Worm (Caenorhabditis elegans): ENCODE results near the gene ZK622.4.
A peak's percentile ranks its signal among the peaks of the same experiment; 100 is the strongest.

Gene ZK622.4

ce11 chrII:5336660-5337494, 44.4 kb downstream of the ZK622.4 start (continued):
- TF ChIP-seq grh-1 (GFP tag; IDR thresholded peaks at IDR 0.05), result no peak
- peak; percentile 72 for TF ChIP-seq rnt-1 (tag; optimal IDR thresholded peaks at IDR 0.05)
- TF ChIP-seq nhr-20 (tag; optimal IDR thresholded peaks at IDR 0.05), result peak; percentile 85
- peak; percentile 25 to 58 (median 53) for TF ChIP-seq dpl-1 (GFP tag; optimal IDR thresholded peaks at IDR 0.05)
- TF ChIP-seq nhr-19 (GFP tag; conservative IDR thresholded peaks at IDR 0.05), result peak; percentile 57
- no peak for TF ChIP-seq unc-98 (GFP tag; IDR thresholded peaks at IDR 0.05)
- no peak for TF ChIP-seq F16B12.6 (tag; optimal IDR thresholded peaks at IDR 0.05)
- no peak for TF ChIP-seq mef-2 (tag; optimal IDR thresholded peaks at IDR 0.05)
- no peak for TF ChIP-seq sup-37 (GFP tag; optimal IDR thresholded peaks at IDR 0.05)
- TF ChIP-seq ztf-4 (tag; optimal IDR thresholded peaks at IDR 0.05), result peak; percentile 48
- TF ChIP-seq lin-13 (GFP tag; optimal IDR thresholded peaks at IDR 0.05), result no peak
- no peak for TF ChIP-seq ztf-11 (tag; optimal IDR thresholded peaks at IDR 0.05)
- TF ChIP-seq zag-1 (tag; optimal IDR thresholded peaks at IDR 0.05), result peak; percentile 9
- TF ChIP-seq snu-23 (GFP tag; optimal IDR thresholded peaks at IDR 0.05), result peak; percentile 85
- TF ChIP-seq swsn-7 (tag; optimal IDR thresholded peaks at IDR 0.05), result peak; percentile 79
- TF ChIP-seq pag-3 (tag; optimal IDR thresholded peaks at IDR 0.05; ENCODE audit: borderline replicate concordance, insufficient read depth), result no peak
- TF ChIP-seq blmp-1 (tag; optimal IDR thresholded peaks at IDR 0.05), result peak; percentile 87
- no peak for TF ChIP-seq tlp-1 (tag; optimal IDR thresholded peaks at IDR 0.05)
- peak; percentile 69 for TF ChIP-seq skn-1 (tag; optimal IDR thresholded peaks at IDR 0.05)
- TF ChIP-seq irx-1 (tag; optimal IDR thresholded peaks at IDR 0.05), result peak; percentile 58
- TF ChIP-seq fos-1 (tag; optimal IDR thresholded peaks at IDR 0.05), result peak; percentile 99
- no peak for TF ChIP-seq unc-62 (GFP tag; optimal IDR thresholded peaks at IDR 0.05)
- TF ChIP-seq hlh-17 (GFP tag; optimal IDR thresholded peaks at IDR 0.05; ENCODE audit: borderline replicate concordance), result no peak
- TF ChIP-seq efl-3 (GFP tag; optimal IDR thresholded peaks at IDR 0.05), result no peak
- peak; percentile 92 for TF ChIP-seq lin-14 (GFP tag; optimal IDR thresholded peaks at IDR 0.05)
- TF ChIP-seq nhr-84 (tag; optimal IDR thresholded peaks at IDR 0.05), result no peak
- peak; percentile 94 for TF ChIP-seq nhr-85 (tag)
- TF ChIP-seq nhr-11 (tag; optimal IDR thresholded peaks at IDR 0.05), result peak; percentile 21
- TF ChIP-seq lsy-2 (tag; optimal IDR thresholded peaks at IDR 0.05), result peak; percentile 55 to 79
- TF ChIP-seq pqm-1 (tag; optimal IDR thresholded peaks at IDR 0.05), result no peak
- TF ChIP-seq egl-13 (tag; optimal IDR thresholded peaks at IDR 0.05), result peak; percentile 11
- TF ChIP-seq elt-3 (tag; optimal IDR thresholded peaks at IDR 0.05), result peak in 2 of 6 experiments; percentile 12 to 55
- TF ChIP-seq sptf-1 (tag; optimal IDR thresholded peaks at IDR 0.05), result no peak

- TF ChIP-seq mep-1 (tag; optimal IDR thresholded peaks at IDR 0.05) (peak; percentile 29), lin-14 (GFP tag; optimal IDR thresholded peaks at IDR 0.05) (peak; percentile 14), ceh-63 (GFP tag; optimal IDR thresholded peaks at IDR 0.05) (peak; percentile 30), nhr-85 (tag) (no peak), nhr-11 (tag; optimal IDR thresholded peaks at IDR 0.05) (no peak), pax-3 (tag; optimal IDR thresholded peaks at IDR 0.05) (no peak), ets-5 (GFP tag; IDR thresholded peaks at IDR 0.05) (no peak), zag-1 (tag; optimal IDR thresholded peaks at IDR 0.05) (no peak), nhr-47 (tag; optimal IDR thresholded peaks at IDR 0.05) (no peak)
These were observed 45.0 kb downstream of the ZK622.4 start for ce11 chrII:5337495-5337840.

ce11 chrII:5338301-5338700, 45.8 kb downstream of the ZK622.4 start:
- TF ChIP-seq xbp-1 (tag; optimal IDR thresholded peaks at IDR 0.05), result peak; percentile 23
- TF ChIP-seq ceh-90 (tag; optimal IDR thresholded peaks at IDR 0.05), result no peak
- no peak for TF ChIP-seq lin-13 (GFP tag; optimal IDR thresholded peaks at IDR 0.05)
- no peak for TF ChIP-seq nhr-11 (tag; optimal IDR thresholded peaks at IDR 0.05)
- TF ChIP-seq nhr-20 (tag; optimal IDR thresholded peaks at IDR 0.05), result peak; percentile 51
- TF ChIP-seq skn-1 (tag; optimal IDR thresholded peaks at IDR 0.05), result peak; percentile 76
- TF ChIP-seq efl-1 (optimal IDR thresholded peaks at IDR 0.05), result peak in 1 of 2 experiments; percentile 7
- TF ChIP-seq efl-1 (GFP tag; optimal IDR thresholded peaks at IDR 0.05 in 1 of 2), result no peak
- TF ChIP-seq C16A3.4 (tag; optimal IDR thresholded peaks at IDR 0.05), result peak; percentile 12
- peak; percentile 82 for TF ChIP-seq elt-2 (tag; optimal IDR thresholded peaks at IDR 0.05)
- TF ChIP-seq lin-35 (GFP tag; optimal IDR thresholded peaks at IDR 0.05), result peak in 1 of 2 experiments; percentile 45
- TF ChIP-seq mep-1 (tag; optimal IDR thresholded peaks at IDR 0.05), result peak; percentile 55
- TF ChIP-seq snu-23 (GFP tag; optimal IDR thresholded peaks at IDR 0.05), result peak; percentile 40
- peak; percentile 37 for TF ChIP-seq egl-13 (tag; optimal IDR thresholded peaks at IDR 0.05)
- TF ChIP-seq lin-14 (GFP tag; optimal IDR thresholded peaks at IDR 0.05), result peak; percentile 72
- peak in 1 of 2 experiments; percentile 45 for TF ChIP-seq mdl-1 (tag; optimal IDR thresholded peaks at IDR 0.05)
- TF ChIP-seq jun-1 (tag; optimal IDR thresholded peaks at IDR 0.05), result peak; percentile 52
- TF ChIP-seq blmp-1 (tag; optimal IDR thresholded peaks at IDR 0.05), result no peak
- no peak for TF ChIP-seq unc-98 (GFP tag; IDR thresholded peaks at IDR 0.05)
- TF ChIP-seq ceh-8 (GFP tag; optimal IDR thresholded peaks at IDR 0.05), result peak; percentile 3

Data from whole organism, L1 larva.